ENCODE assay signal across 7 worm cellular contexts in the genomic region with DNA sequence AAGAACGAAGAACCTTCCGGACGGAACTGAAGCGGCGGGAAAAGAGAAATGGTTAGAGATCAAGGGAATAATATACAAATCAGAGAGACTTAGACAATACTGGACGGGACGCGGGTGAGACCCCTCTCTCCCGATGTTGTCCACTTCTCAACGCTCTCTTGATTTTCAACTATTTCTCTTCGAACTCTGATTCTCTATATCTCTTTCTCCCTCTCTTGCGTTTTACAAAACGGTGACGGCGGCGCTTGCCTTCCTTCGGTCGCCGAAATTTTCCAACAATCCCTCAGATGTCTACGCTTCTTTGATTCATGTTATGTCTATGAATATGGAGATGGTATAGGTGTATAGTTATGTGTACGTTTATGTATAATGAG.
A peak's percentile ranks its signal among the peaks of the same experiment; 100 is the strongest.
TF ChIP-seq lines count a peak whose summit lies in the region.

No protein-coding gene starts in this region.

TF ChIP-seq in whole organism, L1 larva, 84 proteins besides CTCF, POLR2A, EP300 and RAD21 (continued from another document and continues in another):
- TF ChIP-seq nhr-90 (tag; optimal IDR thresholded peaks at IDR 0.05; lab: Kevin White, UChicago; ENCODE audit: poor library complexity) (peak; percentile 65), alr-1 (tag; optimal IDR thresholded peaks at IDR 0.05; lab: Kevin White, UChicago; ENCODE audit: borderline replicate concordance) (no peak), mab-9 (GFP tag; IDR thresholded peaks at IDR 0.05; lab: Robert Waterston, UW) (no peak), blmp-1 (tag; optimal IDR thresholded peaks at IDR 0.05; lab: Kevin White, UChicago) (peak; percentile 55), irx-1 (tag; optimal IDR thresholded peaks at IDR 0.05; lab: Kevin White, UChicago) (no peak), swsn-7 (tag; optimal IDR thresholded peaks at IDR 0.05; lab: Kevin White, UChicago) (peak; percentile 53), nhr-77 (tag; optimal IDR thresholded peaks at IDR 0.05; lab: Kevin White, UChicago) (peak; percentile 8), elt-3 (tag; optimal IDR thresholded peaks at IDR 0.05; lab: Kevin White, UChicago) (peak in 2 of 6 experiments; percentile 18 to 28), nhr-19 (GFP tag; conservative IDR thresholded peaks at IDR 0.05; lab: Robert Waterston, UW) (peak; percentile 31; the same call in 1 of the 2 replicates), lir-3 (tag; optimal IDR thresholded peaks at IDR 0.05; lab: Kevin White, UChicago; ENCODE audit: poor library complexity) (peak; percentile 4), lin-14 (GFP tag; optimal IDR thresholded peaks at IDR 0.05; lab: Kevin White, UChicago) (peak; percentile 80), dsc-1 (tag; optimal IDR thresholded peaks at IDR 0.05; lab: Kevin White, UChicago) (peak; percentile 3), ceh-63 (GFP tag; optimal IDR thresholded peaks at IDR 0.05; lab: Kevin White, UChicago) (no peak), fkh-10 (GFP tag; optimal IDR thresholded peaks at IDR 0.05; lab: Kevin White, UChicago) (no peak), ceh-82 (tag; optimal IDR thresholded peaks at IDR 0.05; lab: Kevin White, UChicago) (peak; percentile 2 to 13 (median 7)), xbp-1 (tag; optimal IDR thresholded peaks at IDR 0.05; lab: Kevin White, UChicago) (peak; percentile 46), nhr-47 (tag; optimal IDR thresholded peaks at IDR 0.05; lab: Kevin White, UChicago) (peak; percentile 47)

TF ChIP-seq in whole organism, L2 larva, 48 proteins besides CTCF, POLR2A, EP300 and RAD21 (continued from another document):
- no peak for TF ChIP-seq ceh-16 (tag; optimal IDR thresholded peaks at IDR 0.05; lab: Kevin White, UChicago)
- no peak for TF ChIP-seq skn-1 (tag; optimal IDR thresholded peaks at IDR 0.05; lab: Kevin White, UChicago)
- peak; percentile 22 for TF ChIP-seq unc-55 (GFP tag; optimal IDR thresholded peaks at IDR 0.05; lab: Kevin White, UChicago)
- TF ChIP-seq lin-13 (GFP tag; optimal IDR thresholded peaks at IDR 0.05; lab: Kevin White, UChicago) = peak; percentile 24
- TF ChIP-seq gmeb-1 (tag; optimal IDR thresholded peaks at IDR 0.05; lab: Kevin White, UChicago) = peak; percentile 51
- TF ChIP-seq sma-9 (GFP tag; optimal IDR thresholded peaks at IDR 0.05; lab: Kevin White, UChicago) = peak; percentile 59
- TF ChIP-seq sma-9 (tag; optimal IDR thresholded peaks at IDR 0.05; lab: Kevin White, UChicago) = no peak
- peak; percentile 56 for TF ChIP-seq crh-2 (tag; optimal IDR thresholded peaks at IDR 0.05; lab: Kevin White, UChicago)
- TF ChIP-seq lsy-2 (tag; optimal IDR thresholded peaks at IDR 0.05; lab: Kevin White, UChicago) = peak in 1 of 2 experiments; percentile 52
- TF ChIP-seq ZK546.5 (tag; optimal IDR thresholded peaks at IDR 0.05; lab: Kevin White, UChicago) = no peak
- peak; percentile 40 for TF ChIP-seq C34F6.9 (tag; optimal IDR thresholded peaks at IDR 0.05; lab: Kevin White, UChicago)
- TF ChIP-seq nhr-25 (tag; optimal IDR thresholded peaks at IDR 0.05; lab: Kevin White, UChicago) = peak; percentile 59

TF ChIP-seq in whole organism, L3 larva, 47 proteins besides CTCF, POLR2A, EP300 and RAD21 (continued from another document):
- TF ChIP-seq jun-1 (tag; optimal IDR thresholded peaks at IDR 0.05; lab: Kevin White, UChicago) (peak; percentile 17), nhr-25 (tag; optimal IDR thresholded peaks at IDR 0.05; lab: Kevin White, UChicago) (peak; percentile 81), lsy-12 (tag; optimal IDR thresholded peaks at IDR 0.05; lab: Kevin White, UChicago) (peak; percentile 11), nhr-23 (tag; optimal IDR thresholded peaks at IDR 0.05; lab: Kevin White, UChicago) (peak; percentile 76), nhr-43 (tag; optimal IDR thresholded peaks at IDR 0.05; lab: Kevin White, UChicago; ENCODE audit: poor library complexity, severe bottlenecking) (peak; percentile 43), nhr-11 (tag; optimal IDR thresholded peaks at IDR 0.05; lab: Kevin White, UChicago) (no peak), lin-15B (tag; optimal IDR thresholded peaks at IDR 0.05; lab: Kevin White, UChicago) (peak; percentile 30), pha-4 (tag; optimal IDR thresholded peaks at IDR 0.05; lab: Kevin White, UChicago) (peak; percentile 80), pqm-1 (tag; optimal IDR thresholded peaks at IDR 0.05; lab: Kevin White, UChicago) (peak; percentile 50)

TF ChIP-seq in whole organism, L4 larva, 104 proteins besides CTCF, POLR2A, EP300 and RAD21 (continued from another document and continues in another):
- TF ChIP-seq nhr-25 (tag; optimal IDR thresholded peaks at IDR 0.05; lab: Kevin White, UChicago; ENCODE audit: borderline replicate concordance, insufficient read depth) = peak; percentile 63
- TF ChIP-seq nhr-76 (tag; optimal IDR thresholded peaks at IDR 0.05; lab: Kevin White, UChicago) = no peak
- no peak for TF ChIP-seq cey-2 (tag; optimal IDR thresholded peaks at IDR 0.05; lab: Kevin White, UChicago; ENCODE audit: borderline replicate concordance, insufficient read depth)
- TF ChIP-seq madf-9 (GFP tag; conservative IDR thresholded peaks at IDR 0.05; lab: Robert Waterston, UW) = peak; percentile 49; the same call in 1 of the 2 replicates
- TF ChIP-seq pha-4 (GFP tag; IDR thresholded peaks at IDR 0.05; lab: Robert Waterston, UW) = no peak
- peak; percentile 32 for TF ChIP-seq pha-4 (tag; optimal IDR thresholded peaks at IDR 0.05; lab: Kevin White, UChicago)
- TF ChIP-seq gei-8 (GFP tag; optimal IDR thresholded peaks at IDR 0.05; lab: Kevin White, UChicago) = no peak
- TF ChIP-seq ceh-20 (GFP tag; IDR thresholded peaks at IDR 0.05; lab: Robert Waterston, UW) = no peak
- no peak for TF ChIP-seq zag-1 (tag; optimal IDR thresholded peaks at IDR 0.05; lab: Kevin White, UChicago)
- no peak for TF ChIP-seq egl-27 (tag; optimal IDR thresholded peaks at IDR 0.05; lab: Kevin White, UChicago)
- TF ChIP-seq dpl-1 (GFP tag; optimal IDR thresholded peaks at IDR 0.05; lab: Kevin White, UChicago) = no peak
- TF ChIP-seq dmd-6 (GFP tag; IDR thresholded peaks at IDR 0.05; lab: Robert Waterston, UW) = peak; percentile 19; the same call in 1 of the 2 replicates
- TF ChIP-seq mep-1 (tag; optimal IDR thresholded peaks at IDR 0.05; lab: Kevin White, UChicago) = peak; percentile 65
- peak; percentile 81 for TF ChIP-seq hlh-11 (tag; optimal IDR thresholded peaks at IDR 0.05; lab: Kevin White, UChicago)
- peak; percentile 30 for TF ChIP-seq mxl-3 (GFP tag; optimal IDR thresholded peaks at IDR 0.05; lab: Kevin White, UChicago)
- no peak for TF ChIP-seq daf-12 (tag; optimal IDR thresholded peaks at IDR 0.05; lab: Kevin White, UChicago)
- peak; percentile 45 for TF ChIP-seq hmg-1.1 (GFP tag; IDR thresholded peaks at IDR 0.05; lab: Robert Waterston, UW)
- TF ChIP-seq mdl-1 (tag; optimal IDR thresholded peaks at IDR 0.05; lab: Kevin White, UChicago) = peak in 1 of 2 experiments; percentile 36
- TF ChIP-seq rbr-2 (tag; optimal IDR thresholded peaks at IDR 0.05; lab: Kevin White, UChicago) = no peak
- TF ChIP-seq mes-2 (tag; optimal IDR thresholded peaks at IDR 0.05; lab: Kevin White, UChicago; ENCODE audit: poor library complexity, severe bottlenecking) = peak; percentile 41
- TF ChIP-seq T26A8.4 (GFP tag; IDR thresholded peaks at IDR 0.05; lab: Robert Waterston, UW) = 0 out of 2 replicates have a peak, but pooled peaks have one; percentile 13

TF ChIP-seq in whole organism, late embryonic, 69 proteins besides CTCF, POLR2A, EP300 and RAD21 (continued from another document and continues in another):
- peak; percentile 70 for TF ChIP-seq ceh-31 (tag; optimal IDR thresholded peaks at IDR 0.05; lab: Kevin White, UChicago)
- TF ChIP-seq hlh-8 (tag; optimal IDR thresholded peaks at IDR 0.05; lab: Kevin White, UChicago) = no peak
- TF ChIP-seq pros-1 (tag; optimal IDR thresholded peaks at IDR 0.05; lab: Kevin White, UChicago) = peak; percentile 32
- TF ChIP-seq F13H6.1 (tag; optimal IDR thresholded peaks at IDR 0.05; lab: Kevin White, UChicago) = peak; percentile 25
- TF ChIP-seq syd-9 (tag; optimal IDR thresholded peaks at IDR 0.05; lab: Kevin White, UChicago) = no peak
- peak; percentile 17 for TF ChIP-seq ceh-18 (tag; optimal IDR thresholded peaks at IDR 0.05; lab: Kevin White, UChicago)
- TF ChIP-seq ceh-45 (GFP tag; IDR thresholded peaks at IDR 0.05; lab: Robert Waterston, UW) = no peak
- peak; percentile 29 for TF ChIP-seq ceh-22 (tag; optimal IDR thresholded peaks at IDR 0.05; lab: Kevin White, UChicago)
- TF ChIP-seq ceh-9 (tag; optimal IDR thresholded peaks at IDR 0.05; lab: Kevin White, UChicago) = no peak
- TF ChIP-seq ceh-30 (tag; optimal IDR thresholded peaks at IDR 0.05; lab: Kevin White, UChicago) = peak; percentile 23
- TF ChIP-seq ref-2 (tag; optimal IDR thresholded peaks at IDR 0.05; lab: Kevin White, UChicago) = peak; percentile 39
- TF ChIP-seq lim-6 (tag; optimal IDR thresholded peaks at IDR 0.05; lab: Kevin White, UChicago) = no peak
- no peak for TF ChIP-seq sox-2 (GFP tag; IDR thresholded peaks at IDR 0.05; lab: Robert Waterston, UW)
- TF ChIP-seq unc-42 (tag; optimal IDR thresholded peaks at IDR 0.05; lab: Kevin White, UChicago) = no peak
- TF ChIP-seq ttx-3 (tag; optimal IDR thresholded peaks at IDR 0.05; lab: Kevin White, UChicago) = no peak
- no peak for TF ChIP-seq unc-86 (tag; optimal IDR thresholded peaks at IDR 0.05; lab: Kevin White, UChicago)
- peak; percentile 57 for TF ChIP-seq nfya-1 (tag; optimal IDR thresholded peaks at IDR 0.05; lab: Kevin White, UChicago)
- peak; percentile 54 for TF ChIP-seq tbx-2 (tag; optimal IDR thresholded peaks at IDR 0.05; lab: Kevin White, UChicago)
- no peak for TF ChIP-seq nhr-232 (tag; optimal IDR thresholded peaks at IDR 0.05; lab: Kevin White, UChicago)
- no peak for TF ChIP-seq pat-9 (tag; optimal IDR thresholded peaks at IDR 0.05; lab: Kevin White, UChicago)
- TF ChIP-seq ahr-1 (tag; optimal IDR thresholded peaks at IDR 0.05; lab: Kevin White, UChicago) = no peak
- TF ChIP-seq Y22D7AL.16 (tag; optimal IDR thresholded peaks at IDR 0.05; lab: Kevin White, UChicago) = no peak
- TF ChIP-seq ama-1 (optimal IDR thresholded peaks at IDR 0.05; lab: Kevin White, UChicago) = no peak
- no peak for TF ChIP-seq eyg-1 (tag; optimal IDR thresholded peaks at IDR 0.05; lab: Kevin White, UChicago)
- TF ChIP-seq mec-3 (tag; optimal IDR thresholded peaks at IDR 0.05; lab: Kevin White, UChicago; ENCODE audit: borderline replicate concordance) = no peak

TF ChIP-seq in whole organism, mixed stage, embryonic, 35 proteins besides CTCF, POLR2A, EP300 and RAD21 (continued from another document):
- no peak for TF ChIP-seq ceh-43 (GFP tag; optimal IDR thresholded peaks at IDR 0.05; lab: Kevin White, UChicago)
- TF ChIP-seq mls-2 (tag; optimal IDR thresholded peaks at IDR 0.05; lab: Kevin White, UChicago) = peak; percentile 44
- TF ChIP-seq nhr-76 (tag; optimal IDR thresholded peaks at IDR 0.05; lab: Kevin White, UChicago) = no peak
- peak; percentile 27 for TF ChIP-seq hlh-1 (tag; optimal IDR thresholded peaks at IDR 0.05; lab: Kevin White, UChicago)
- TF ChIP-seq bed-3 (GFP tag; optimal IDR thresholded peaks at IDR 0.05; lab: Kevin White, UChicago) = no peak
- TF ChIP-seq unc-62 (GFP tag; optimal IDR thresholded peaks at IDR 0.05; lab: Kevin White, UChicago) = peak; percentile 57
- TF ChIP-seq zip-8 (tag; optimal IDR thresholded peaks at IDR 0.05; lab: Kevin White, UChicago) = no peak
- peak; percentile 45 for TF ChIP-seq nhr-237 (tag; optimal IDR thresholded peaks at IDR 0.05; lab: Kevin White, UChicago)
- TF ChIP-seq lsy-2 (tag; optimal IDR thresholded peaks at IDR 0.05; lab: Kevin White, UChicago) = no peak
- TF ChIP-seq nhr-12 (tag; optimal IDR thresholded peaks at IDR 0.05; lab: Kevin White, UChicago) = no peak

TF ChIP-seq in whole organism, young adult, 124 proteins besides CTCF, POLR2A, EP300 and RAD21 (continued from another document):
- TF ChIP-seq cebp-1 (GFP tag; IDR thresholded peaks at IDR 0.05; lab: Robert Waterston, UW) (no peak), cebp-1 (tag; optimal IDR thresholded peaks at IDR 0.05; lab: Kevin White, UChicago) (peak; percentile 61), snpc-4 (GFP tag; optimal IDR thresholded peaks at IDR 0.05; lab: Kevin White, UChicago) (no peak), snpc-4 (tag; optimal IDR thresholded peaks at IDR 0.05; lab: Kevin White, UChicago) (peak in 1 of 4 experiments; percentile 19), mcd-1 (GFP tag; IDR thresholded peaks at IDR 0.05; lab: Robert Waterston, UW) (peak; percentile 41; the same call in 1 of the 2 replicates), hsf-1 (GFP tag; IDR thresholded peaks at IDR 0.05; lab: Robert Waterston, UW) (no peak), ztf-18 (tag; optimal IDR thresholded peaks at IDR 0.05; lab: Kevin White, UChicago) (no peak), chd-7 (tag; optimal IDR thresholded peaks at IDR 0.05; lab: Kevin White, UChicago) (no peak), hmg-1.2 (GFP tag; IDR thresholded peaks at IDR 0.05; lab: Robert Waterston, UW) (peak; percentile 82; the same call in 1 of the 2 replicates), attf-5 (GFP tag; optimal IDR thresholded peaks at IDR 0.05; lab: Kevin White, UChicago) (peak; percentile 27), ceh-79 (tag; optimal IDR thresholded peaks at IDR 0.05; lab: Kevin White, UChicago) (no peak)
TF ChIP-seq in whole organism, young adult: peak in this region for 10.
